Worm (Caenorhabditis elegans) whole organism, L4/young adult: Measurements from ENCODE around the gene C07D10.6.

Experiments
- W03F9.2 ChIP-seq: fragments of 150-350 bp; optimal IDR thresholded peaks from 2 replicates; lab custom pipeline; 2014; ENCODE audit warnings: missing biosample characterization, missing genetic modification characterization
- dao-5 ChIP-seq: sonication (generic microtip); optimal IDR thresholded peaks from 2 replicates; lab custom pipeline; 2016; ENCODE audit warnings: missing genotype, missing genetic modification characterization, moderate library complexity, missing compliant biosample characterization
- him-1 ChIP-seq: sonication (generic microtip); optimal IDR thresholded peaks from 2 replicates; lab custom pipeline; 2016; ENCODE audit warnings: missing genotype, missing genetic modification reagents, missing genetic modification characterization, missing compliant biosample characterization

ce11 chrII:7397273-7397840, 18.2 kb downstream of the C07D10.6 start:
- TF ChIP-seq dao-5 (tag; lab: Kevin White, UChicago), result no peak
- peak; percentile 9 for TF ChIP-seq him-1
- TF ChIP-seq W03F9.2, result no peak
